Fruit fly (Drosophila melanogaster): ENCODE measurements around the gene CG14811.

Gene CG14811

DNA sequence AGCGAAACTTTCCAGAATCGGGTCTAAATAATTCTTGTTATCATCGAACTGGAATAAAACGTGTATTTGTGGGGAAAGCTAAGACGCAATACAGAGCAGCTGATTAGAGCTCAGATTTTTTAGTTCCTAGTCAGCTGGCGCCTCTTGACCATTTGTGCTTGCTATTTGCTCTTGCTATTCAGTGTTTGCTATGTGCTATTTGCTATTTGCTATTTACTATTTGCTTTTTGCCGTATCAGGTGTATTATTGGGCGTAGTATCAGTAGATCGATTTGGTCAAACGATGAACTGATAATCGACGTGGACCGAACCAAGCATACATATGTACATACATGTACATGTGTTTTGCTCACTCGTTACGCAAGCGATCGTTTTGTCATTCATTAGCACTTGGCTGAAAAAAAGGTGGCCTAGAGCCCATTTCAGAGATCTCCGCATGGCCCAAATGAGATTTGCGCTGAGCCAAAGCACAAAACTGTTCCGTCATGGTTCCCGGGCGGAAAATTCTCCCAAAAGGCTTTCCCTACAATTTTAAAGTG, 23.3 kb upstream of the CG14811 start (continued):
- TF ChIP-seq Nf-YC (tag; optimal IDR thresholded peaks at IDR 0.05) (no peak), sisA (GFP tag; IDR thresholded peaks at IDR 0.05) (no peak), bbx (GFP tag; IDR thresholded peaks at IDR 0.05; ENCODE audit: partially characterized antibody) (no peak), D19A (tag; optimal IDR thresholded peaks at IDR 0.05) (no peak), ttk (GFP tag; IDR thresholded peaks at IDR 0.05) (no peak), CG8281 (tag; optimal IDR thresholded peaks at IDR 0.05) (no peak), CG1529 (GFP tag; optimal IDR thresholded peaks at IDR 0.05) (no peak), CG32767 (GFP tag; IDR thresholded peaks at IDR 0.05) (no peak), CG5245 (GFP tag; optimal IDR thresholded peaks at IDR 0.05) (no peak), MTF-1 (GFP tag; optimal IDR thresholded peaks at IDR 0.05; ENCODE audit: borderline replicate concordance) (no peak), CG6683 (GFP tag; optimal IDR thresholded peaks at IDR 0.05) (no peak), CG8765 (GFP tag; IDR thresholded peaks at IDR 0.05) (no peak), Jarid2 (GFP tag; optimal IDR thresholded peaks at IDR 0.05) (peak; percentile 16), CG1602 (GFP tag; optimal IDR thresholded peaks at IDR 0.05) (no peak), Spps (tag; optimal IDR thresholded peaks at IDR 0.05) (no peak), CG13287 (GFP tag; IDR thresholded peaks at IDR 0.05; ENCODE audit: partially characterized antibody) (no peak), pan (optimal IDR thresholded peaks at IDR 0.05) (no peak), pan (GFP tag; optimal IDR thresholded peaks at IDR 0.05 in 1 of 2, IDR thresholded peaks at IDR 0.05 in 1 of 2) (peak in 1 of 2 experiments; percentile 63), lilli (GFP tag; optimal IDR thresholded peaks at IDR 0.05) (peak; percentile 42), gem (tag; optimal IDR thresholded peaks at IDR 0.05) (peak; percentile 63), CG18764 (GFP tag; optimal IDR thresholded peaks at IDR 0.05) (peak; percentile 42), tna (GFP tag; IDR thresholded peaks at IDR 0.05; ENCODE audit: partially characterized antibody) (no peak), prd (optimal IDR thresholded peaks at IDR 0.05) (no peak), prd (GFP tag; IDR thresholded peaks at IDR 0.05) (peak; percentile 50; the same call in 2 of the 3 replicates), CG10209 (GFP tag; optimal IDR thresholded peaks at IDR 0.05) (peak; percentile 61), dmrt99B (tag; optimal IDR thresholded peaks at IDR 0.05) (peak; percentile 41), CG3281 (GFP tag; optimal IDR thresholded peaks at IDR 0.05) (peak; percentile 55), Lim3 (GFP tag; IDR thresholded peaks at IDR 0.05) (no peak), unpg (GFP tag; optimal IDR thresholded peaks at IDR 0.05) (peak; percentile 32), Aef1 (GFP tag; IDR thresholded peaks at IDR 0.05) (no peak), slbo (GFP tag; IDR thresholded peaks at IDR 0.05) (peak; percentile 52), fd102C (GFP tag; optimal IDR thresholded peaks at IDR 0.05) (peak; percentile 58), CG9215 (GFP tag; IDR thresholded peaks at IDR 0.05) (0 out of 2 replicates have a peak, but pooled peaks have one; percentile 12), repo (GFP tag; optimal IDR thresholded peaks at IDR 0.05) (peak; percentile 27), CG33213 (GFP tag; optimal IDR thresholded peaks at IDR 0.05) (peak; percentile 50), maf-S (GFP tag; optimal IDR thresholded peaks at IDR 0.05) (peak; percentile 41), ato (GFP tag; IDR thresholded peaks at IDR 0.05; ENCODE audit: partially characterized antibody) (no peak), CG4424 (GFP tag; optimal IDR thresholded peaks at IDR 0.05) (no peak), disco-r (GFP tag; optimal IDR thresholded peaks at IDR 0.05) (peak; percentile 0), gt (GFP tag; IDR thresholded peaks at IDR 0.05) (no peak), corto (GFP tag; optimal IDR thresholded peaks at IDR 0.05) (no peak), nau (GFP tag; optimal IDR thresholded peaks at IDR 0.05) (peak; percentile 62), Fer3 (tag; optimal IDR thresholded peaks at IDR 0.05) (peak; percentile 62), ham (GFP tag; IDR thresholded peaks at IDR 0.05) (peak; percentile 57; the same call in 1 of the 2 replicates), sqz (GFP tag; optimal IDR thresholded peaks at IDR 0.05) (no peak), hth (optimal IDR thresholded peaks at IDR 0.05) (no peak), HmgD (GFP tag; optimal IDR thresholded peaks at IDR 0.05) (no peak), CG7928 (GFP tag; optimal IDR thresholded peaks at IDR 0.05) (peak; percentile 24), CG9437 (GFP tag; optimal IDR thresholded peaks at IDR 0.05) (no peak), croc (GFP tag; conservative IDR thresholded peaks at IDR 0.05) (no peak), CG7372 (GFP tag; IDR thresholded peaks at IDR 0.05) (no peak)
